Fruit fly (Drosophila melanogaster): ENCODE results near the gene CG12320.
A peak's percentile ranks its signal among the peaks of the same experiment; 100 is the strongest.

CG12320 gene

dm6 chr3R:18295262-18295944, 42.9 kb upstream of the CG12320 start (continued):
- peak; percentile 8 for TF ChIP-seq CG10267 (tag; optimal IDR thresholded peaks at IDR 0.05)
- TF ChIP-seq mld (GFP tag; IDR thresholded peaks at IDR 0.05; ENCODE audit: partially characterized antibody): 0 out of 3 replicates have a peak, but pooled peaks have one; percentile 53
- TF ChIP-seq BtbVII (GFP tag; optimal IDR thresholded peaks at IDR 0.05): no peak
- no peak for TF ChIP-seq CG2199 (GFP tag; IDR thresholded peaks at IDR 0.05)
- TF ChIP-seq en (GFP tag; optimal IDR thresholded peaks at IDR 0.05): no peak
- TF ChIP-seq NfI (GFP tag; optimal IDR thresholded peaks at IDR 0.05): no peak
- no peak for TF ChIP-seq odd (GFP tag; optimal IDR thresholded peaks at IDR 0.05)
- TF ChIP-seq Drgx (GFP tag; IDR thresholded peaks at IDR 0.05): 0 out of 2 replicates have a peak, but pooled peaks have one; percentile 20
- peak; percentile 26 for TF ChIP-seq lab (GFP tag; optimal IDR thresholded peaks at IDR 0.05)
- TF ChIP-seq B-H1 (GFP tag; IDR thresholded peaks at IDR 0.05): no peak
- peak; percentile 23 for TF ChIP-seq grau (tag; optimal IDR thresholded peaks at IDR 0.05)
- TF ChIP-seq CG16815 (GFP tag; optimal IDR thresholded peaks at IDR 0.05): no peak
- TF ChIP-seq ab (GFP tag; optimal IDR thresholded peaks at IDR 0.05): no peak
- TF ChIP-seq zfh1 (GFP tag; IDR thresholded peaks at IDR 0.05): no peak
- TF ChIP-seq CTCF (GFP tag; optimal IDR thresholded peaks at IDR 0.05): no peak
- TF ChIP-seq unpg (GFP tag; optimal IDR thresholded peaks at IDR 0.05): peak; percentile 1
- no peak for TF ChIP-seq Xrp1 (GFP tag; IDR thresholded peaks at IDR 0.05)
- no peak for TF ChIP-seq hth (optimal IDR thresholded peaks at IDR 0.05)
- peak; percentile 58; the same call in 1 of the 3 replicates for TF ChIP-seq hb (GFP tag; IDR thresholded peaks at IDR 0.05; ENCODE audit: partially characterized antibody)
- peak; percentile 11 for TF ChIP-seq Deaf1 (tag; optimal IDR thresholded peaks at IDR 0.05)
- peak; percentile 24 for TF ChIP-seq CG7839 (tag; optimal IDR thresholded peaks at IDR 0.05)

dm6 chr3R:18294488-18294887, 42.0 kb upstream of the CG12320 start:
- TF ChIP-seq Blimp-1 (GFP tag; optimal IDR thresholded peaks at IDR 0.05) (peak; percentile 53), CG17186 (GFP tag; optimal IDR thresholded peaks at IDR 0.05) (no peak), grau (tag; optimal IDR thresholded peaks at IDR 0.05) (no peak), sqz (GFP tag; optimal IDR thresholded peaks at IDR 0.05) (peak; percentile 12), Med (GFP tag) (peak; percentile 4), zfh2 (GFP tag; optimal IDR thresholded peaks at IDR 0.05) (no peak), Mrtf (GFP tag; IDR thresholded peaks at IDR 0.05) (no peak), nom (GFP tag; optimal IDR thresholded peaks at IDR 0.05) (peak; percentile 64), CG2199 (GFP tag; IDR thresholded peaks at IDR 0.05) (peak; percentile 4; the same call in 1 of the 3 replicates), Mes4 (GFP tag; optimal IDR thresholded peaks at IDR 0.05) (no peak)

dm6 chr3R:18292371-18292770, 39.8 kb upstream of the CG12320 start:
- TF ChIP-seq bowl (GFP tag; IDR thresholded peaks at IDR 0.05): no peak
- TF ChIP-seq sisA (GFP tag; IDR thresholded peaks at IDR 0.05): no peak
- TF ChIP-seq h (optimal IDR thresholded peaks at IDR 0.05): no peak
- peak; percentile 80 for TF ChIP-seq twi (tag; optimal IDR thresholded peaks at IDR 0.05)
- no peak for TF ChIP-seq pho (GFP tag; optimal IDR thresholded peaks at IDR 0.05)
- no peak for TF ChIP-seq PHDP (tag; optimal IDR thresholded peaks at IDR 0.05)
- no peak for TF ChIP-seq gt (GFP tag; IDR thresholded peaks at IDR 0.05)
- no peak for TF ChIP-seq bab2 (GFP tag; optimal IDR thresholded peaks at IDR 0.05)
- TF ChIP-seq Six4 (GFP tag; optimal IDR thresholded peaks at IDR 0.05): no peak

All from whole organism, embryonic.